Worm (Caenorhabditis elegans) whole organism, early embryonic: ENCODE data around the gene F07G6.10.

Experiments
- B0310.2 ChIP-seq: sonication (generic microtip); optimal IDR thresholded peaks from 2 replicates; lab custom pipeline; 2016; ENCODE audit warnings: mild to moderate bottlenecking, missing genetic modification characterization, missing compliant biosample characterization
- F13C5.2 ChIP-seq: sonication (generic microtip); optimal IDR thresholded peaks from 2 replicates; lab custom pipeline; 2017; ENCODE audit warnings: mild to moderate bottlenecking, missing genetic modification characterization, inconsistent platforms, missing compliant biosample characterization
- aly-1 ChIP-seq: sonication (generic microtip); optimal IDR thresholded peaks from 2 replicates; lab custom pipeline; 2016; ENCODE audit warnings: missing genetic modification characterization, missing compliant biosample characterization
- ama-1 ChIP-seq: fragments of 150-350 bp; optimal IDR thresholded peaks from 2 replicates; lab custom pipeline; 2014
- ceh-13 ChIP-seq: fragments of 200-800 bp; sonication (Bioruptor generic); optimal IDR thresholded peaks from 2 replicates; lab custom pipeline; 2018; ENCODE audit warnings: mild to moderate bottlenecking, missing genetic modification characterization, missing compliant biosample characterization
- ceh-36 ChIP-seq: sonication (generic microtip); optimal IDR thresholded peaks from 2 replicates; lab custom pipeline; 2016; ENCODE audit warnings: missing genetic modification characterization, inconsistent platforms, missing compliant biosample characterization
- ets-7 ChIP-seq: sonication (generic microtip); optimal IDR thresholded peaks from 2 replicates; lab custom pipeline; 2016; ENCODE audit warnings: missing genotype, missing genetic modification characterization, missing compliant biosample characterization
- flt-1 ChIP-seq: fragments of 200-800 bp; sonication (Bioruptor generic); IDR thresholded peaks from 2 replicates; pipeline ENCODE4 v1.3.6; 2022; ENCODE audit warnings: missing genetic modification characterization, missing compliant biosample characterization
- hmbx-1 ChIP-seq: sonication (generic microtip); optimal IDR thresholded peaks from 2 replicates; lab custom pipeline; 2016; ENCODE audit warnings: mild to moderate bottlenecking, missing genetic modification characterization, missing compliant biosample characterization
- hmg-4 ChIP-seq: fragments of 200-800 bp; sonication (Bioruptor generic); optimal IDR thresholded peaks from 2 replicates; lab custom pipeline; 2018; ENCODE audit warnings: mild to moderate bottlenecking, missing genetic modification characterization, missing compliant biosample characterization
- hnd-1 ChIP-seq: sonication (generic microtip); optimal IDR thresholded peaks from 2 replicates; lab custom pipeline; 2016; ENCODE audit warnings: missing genetic modification characterization, missing compliant biosample characterization
- pes-1 ChIP-seq: fragments of 200-800 bp; sonication (Bioruptor generic); IDR thresholded peaks from 2 replicates; pipeline ENCODE4 v1.3.6; 2022; ENCODE audit warnings: missing genetic modification reagents, missing genetic modification characterization, missing compliant biosample characterization
- scrt-1 ChIP-seq: fragments of 200-800 bp; sonication (Bioruptor generic); IDR thresholded peaks from 2 replicates; pipeline ENCODE4 v1.3.6; 2022; ENCODE audit warnings: missing genetic modification characterization, missing compliant biosample characterization
- sea-1 ChIP-seq: fragments of 200-800 bp; sonication (Bioruptor generic); conservative IDR thresholded peaks from 2 replicates; pipeline ENCODE4 v1.3.6; 2022; ENCODE audit warnings: missing genetic modification characterization, missing compliant biosample characterization
- tbx-11 ChIP-seq: fragments of 200-800 bp; sonication (Bioruptor generic); IDR thresholded peaks from 2 replicates; pipeline ENCODE4 v1.3.6; 2022; ENCODE audit warnings: missing genetic modification characterization, missing compliant biosample characterization
- tbx-37 ChIP-seq: fragments of 200-800 bp; sonication (Bioruptor generic); conservative IDR thresholded peaks from 2 replicates; pipeline ENCODE4 v1.3.6; 2022; ENCODE audit warnings: missing genetic modification reagents, missing genetic modification characterization, missing compliant biosample characterization
- tra-4 ChIP-seq: sonication (generic microtip); optimal IDR thresholded peaks from 2 replicates; lab custom pipeline; 2017; ENCODE audit warnings: missing genetic modification characterization, missing compliant biosample characterization

F07G6.10 gene

DNA sequence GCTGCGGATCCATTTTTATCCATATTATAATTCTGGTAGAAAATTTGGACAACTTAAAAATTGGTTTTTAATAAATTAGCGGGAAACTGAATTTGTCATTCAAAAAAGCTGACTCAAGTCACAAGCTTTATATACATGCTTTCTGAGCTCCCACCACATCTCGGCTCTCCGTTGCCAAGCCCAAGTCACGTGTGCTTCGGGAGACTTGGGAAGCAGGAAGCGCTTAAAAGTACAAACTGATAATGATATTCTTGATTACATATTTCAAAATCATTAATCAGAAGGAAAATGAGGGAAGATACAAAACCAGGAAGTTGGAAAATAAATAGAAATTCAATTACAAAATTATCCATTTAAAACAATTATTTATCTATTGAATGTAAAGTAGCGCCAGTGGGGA is 40.3 kb downstream of the F07G6.10 start, which contains the start of gene elc-2:
Gene elc-2 (minus strand): TSS at position 101 of the 400 bp plus-strand sequence.
- TF ChIP-seq hnd-1, result no peak
- no peak for TF ChIP-seq tra-4 (tag; lab: Kevin White, UChicago)
- TF ChIP-seq ceh-13 (GFP tag; lab: Kevin White, UChicago), result no peak
- no peak for TF ChIP-seq tbx-37 (GFP tag; lab: Robert Waterston, UW)
- no peak for TF ChIP-seq B0310.2
- TF ChIP-seq scrt-1 (GFP tag; lab: Robert Waterston, UW), result no peak
- no peak for TF ChIP-seq ets-7
- no peak for TF ChIP-seq F13C5.2
- TF ChIP-seq aly-1, result no peak
- no peak for TF ChIP-seq pes-1 (GFP tag; lab: Robert Waterston, UW)
- TF ChIP-seq flt-1 (GFP tag; lab: Robert Waterston, UW), result no peak
- no peak for TF ChIP-seq hmg-4 (GFP tag; lab: Kevin White, UChicago)
- TF ChIP-seq ceh-36, result no peak
- TF ChIP-seq tbx-11 (GFP tag; lab: Robert Waterston, UW), result no peak
- TF ChIP-seq sea-1 (GFP tag; lab: Robert Waterston, UW), result no peak
- TF ChIP-seq hmbx-1 (tag; lab: Kevin White, UChicago), result no peak
- TF ChIP-seq ama-1 (lab: Kevin White, UChicago), result no peak

ce11 chrX:1785692-1786091 is 48.0 kb downstream of the F07G6.10 start:
- TF ChIP-seq tbx-11 (GFP tag; lab: Robert Waterston, UW) (no peak), sea-1 (GFP tag; lab: Robert Waterston, UW) (no peak), tra-4 (tag; lab: Kevin White, UChicago) (no peak)

DNA sequence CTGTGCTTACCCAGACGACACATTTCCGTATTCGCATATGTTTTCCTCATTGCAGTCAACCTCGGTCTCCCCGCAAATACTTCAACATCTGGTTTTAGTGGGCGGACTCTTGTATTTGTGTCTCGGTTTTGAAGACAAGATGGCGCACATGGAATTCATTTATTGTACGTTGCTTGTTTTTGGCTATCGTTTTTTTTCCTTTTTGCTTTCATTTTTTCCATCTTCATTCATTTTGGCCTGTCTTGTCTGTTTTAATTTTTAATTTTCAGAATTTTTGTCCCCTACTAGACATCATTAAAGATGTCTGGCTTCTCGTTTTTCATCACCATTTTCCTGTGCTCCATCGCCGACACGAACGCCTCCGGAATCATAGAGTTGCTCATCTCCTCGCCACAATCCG is 48.9 kb downstream of the F07G6.10 start, which contains the start of gene arg-1:
Gene arg-1 (plus strand): TSS at position 301 of the 400 bp plus-strand sequence.
- TF ChIP-seq ets-7, result no peak
- TF ChIP-seq hmbx-1 (tag; lab: Kevin White, UChicago), result no peak
- TF ChIP-seq aly-1, result no peak
- TF ChIP-seq tra-4 (tag; lab: Kevin White, UChicago), result no peak
- TF ChIP-seq ceh-13 (GFP tag; lab: Kevin White, UChicago), result no peak
- TF ChIP-seq ama-1 (lab: Kevin White, UChicago), result no peak
- TF ChIP-seq B0310.2, result no peak
- TF ChIP-seq ceh-36, result no peak
